Worm (Caenorhabditis elegans) whole organism, mixed stage, embryonic: ENCODE data around the gene tap-1.

Experiments used
- M03D4.4 ChIP-seq: sonication (generic microtip); optimal IDR thresholded peaks from 2 replicates; lab custom pipeline; 2017; ENCODE audit warnings: mild to moderate bottlenecking, missing genetic modification characterization, missing compliant biosample characterization
- bed-3 ChIP-seq: fragments of 200-800 bp; sonication (Bioruptor generic); optimal IDR thresholded peaks from 3 replicates; lab custom pipeline; 2018; ENCODE audit warnings: mild to moderate bottlenecking, missing genetic modification characterization, moderate library complexity, missing compliant biosample characterization
- blmp-1 ChIP-seq: fragments of 150-350 bp; optimal IDR thresholded peaks from 2 replicates; lab custom pipeline; 2014; ENCODE audit warnings: missing biosample characterization, missing genetic modification characterization
- ceh-39 ChIP-seq: fragments of 150-350 bp; optimal IDR thresholded peaks from 2 replicates; lab custom pipeline; 2014; ENCODE audit warnings: missing biosample characterization, missing genetic modification characterization
- ceh-43 ChIP-seq: fragments of 200-800 bp; sonication (Bioruptor generic); optimal IDR thresholded peaks from 2 replicates; lab custom pipeline; 2018; ENCODE audit warnings: mild to moderate bottlenecking, missing genetic modification characterization, moderate library complexity, missing compliant biosample characterization
- ceh-83 ChIP-seq: fragments of 200-800 bp; sonication (Bioruptor generic); optimal IDR thresholded peaks from 2 replicates; lab custom pipeline; 2018; ENCODE audit warnings: mild to moderate bottlenecking, missing genetic modification characterization, missing compliant biosample characterization
- ces-1 ChIP-seq: fragments of 150-350 bp; optimal IDR thresholded peaks from 2 replicates; lab custom pipeline; 2014; ENCODE audit warnings: missing biosample characterization, missing genetic modification reagents, missing genetic modification characterization
- cnd-1 ChIP-seq: fragments of 200-800 bp; sonication (Bioruptor generic); optimal IDR thresholded peaks from 2 replicates; lab custom pipeline; 2018; ENCODE audit warnings: mild to moderate bottlenecking, missing genetic modification characterization, missing compliant biosample characterization
- drap-1 ChIP-seq: fragments of 200-800 bp; sonication (Bioruptor generic); optimal IDR thresholded peaks from 3 replicates; lab custom pipeline; 2018; ENCODE audit warnings: mild to moderate bottlenecking, missing genetic modification characterization, missing compliant biosample characterization
- elt-1 ChIP-seq: sonication (generic microtip); optimal IDR thresholded peaks from 2 replicates; lab custom pipeline; 2017; ENCODE audit warnings: missing genetic modification characterization, mild to moderate bottlenecking, missing compliant biosample characterization, antibody characterized with exemption, moderate library complexity, borderline replicate concordance; ENCODE audit not compliant: insufficient read depth
- elt-3 ChIP-seq: fragments of 150-350 bp; optimal IDR thresholded peaks from 2 replicates; lab custom pipeline; 2014; ENCODE audit warnings: missing biosample characterization, missing genetic modification characterization
- flh-1 ChIP-seq: fragments of 200-800 bp; sonication (Bioruptor generic); optimal IDR thresholded peaks from 2 replicates; lab custom pipeline; 2018; ENCODE audit warnings: mild to moderate bottlenecking, missing genetic modification characterization, moderate library complexity, missing compliant biosample characterization
- ham-2 ChIP-seq: fragments of 200-800 bp; sonication (Bioruptor generic); optimal IDR thresholded peaks from 2 replicates; lab custom pipeline; 2018; ENCODE audit warnings: mild to moderate bottlenecking, missing genetic modification characterization, missing compliant biosample characterization
- hlh-1 ChIP-seq: fragments of 150-350 bp; optimal IDR thresholded peaks from 2 replicates; lab custom pipeline; 2014; ENCODE audit warnings: missing biosample characterization, missing genetic modification reagents, missing genetic modification characterization
- lin-13 ChIP-seq: fragments of 150-350 bp; optimal IDR thresholded peaks from 2 replicates; lab custom pipeline; 2014; ENCODE audit warnings: missing biosample characterization, missing genetic modification characterization
- lsy-2 ChIP-seq: fragments of 150-350 bp; optimal IDR thresholded peaks from 2 replicates; lab custom pipeline; 2014; ENCODE audit warnings: missing biosample characterization, missing genetic modification characterization
- mab-5 ChIP-seq: fragments of 150-350 bp; optimal IDR thresholded peaks from 2 replicates; lab custom pipeline; 2014; ENCODE audit warnings: missing biosample characterization, missing genetic modification characterization
- mep-1 ChIP-seq: fragments of 150-350 bp; optimal IDR thresholded peaks from 2 replicates; lab custom pipeline; 2017; ENCODE audit warnings: missing biosample characterization, missing genetic modification reagents, missing genetic modification characterization, inconsistent platforms
- mls-2 ChIP-seq: sonication (generic microtip); optimal IDR thresholded peaks from 2 replicates; lab custom pipeline; 2016; ENCODE audit warnings: mild to moderate bottlenecking, missing genetic modification characterization, moderate library complexity, missing compliant biosample characterization
- nhr-12 ChIP-seq: fragments of 150-350 bp; optimal IDR thresholded peaks from 2 replicates; lab custom pipeline; 2014; ENCODE audit warnings: missing biosample characterization, missing genetic modification characterization
- nhr-237 ChIP-seq: fragments of 150-350 bp; optimal IDR thresholded peaks from 2 replicates; lab custom pipeline; 2014; ENCODE audit warnings: missing biosample characterization, missing genetic modification characterization
- nhr-28 ChIP-seq: fragments of 150-350 bp; optimal IDR thresholded peaks from 2 replicates; lab custom pipeline; 2014; ENCODE audit warnings: missing biosample characterization, missing genetic modification characterization
- nhr-76 ChIP-seq: sonication (generic microtip); optimal IDR thresholded peaks from 2 replicates; lab custom pipeline; 2017; ENCODE audit warnings: missing biosample characterization, missing genetic modification characterization
- pha-4 ChIP-seq: fragments of 150-350 bp; optimal IDR thresholded peaks from 2 replicates; lab custom pipeline; 2018; ENCODE audit warnings: missing biosample characterization, missing genetic modification reagents, missing genetic modification characterization
- sem-2 ChIP-seq: fragments of 200-800 bp; sonication (Bioruptor generic); optimal IDR thresholded peaks from 2 replicates; lab custom pipeline; 2018; ENCODE audit warnings: mild to moderate bottlenecking, missing genetic modification characterization, missing compliant biosample characterization
- sptf-1 ChIP-seq: sonication (generic microtip); optimal IDR thresholded peaks from 2 replicates; lab custom pipeline; 2017; ENCODE audit warnings: mild to moderate bottlenecking, missing genetic modification characterization, moderate library complexity, missing compliant biosample characterization
- tbx-8 ChIP-seq: fragments of 200-800 bp; sonication (Bioruptor generic); optimal IDR thresholded peaks from 2 replicates; lab custom pipeline; 2018; ENCODE audit warnings: mild to moderate bottlenecking, missing genetic modification characterization, moderate library complexity, missing compliant biosample characterization
- unc-120 ChIP-seq: sonication (generic microtip); optimal IDR thresholded peaks from 2 replicates; lab custom pipeline; 2017; ENCODE audit warnings: missing genetic modification characterization, missing compliant biosample characterization; ENCODE audit not compliant: poor library complexity, severe bottlenecking
- unc-39 ChIP-seq: fragments of 150-350 bp; optimal IDR thresholded peaks from 2 replicates; lab custom pipeline; 2014; ENCODE audit warnings: missing biosample characterization, missing genetic modification characterization
- unc-62 ChIP-seq: fragments of 150-350 bp; optimal IDR thresholded peaks from 2 replicates; lab custom pipeline; 2014; ENCODE audit warnings: missing biosample characterization, missing genetic modification reagents, missing genetic modification characterization
- zip-8 ChIP-seq: fragments of 150-350 bp; optimal IDR thresholded peaks from 2 replicates; lab custom pipeline; 2014; ENCODE audit warnings: missing biosample characterization, missing genetic modification characterization
- ztf-11 ChIP-seq: fragments of 150-350 bp; optimal IDR thresholded peaks from 2 replicates; lab custom pipeline; 2014; ENCODE audit warnings: missing biosample characterization, missing genetic modification characterization

tap-1 gene

ce11 chrX:14549709-14550199 is 39.7 kb upstream of the tap-1 start, which contains the start of gene ram-5:
Gene ram-5, plus strand, starts transcription at chrX:14550149.
- no peak for TF ChIP-seq drap-1

- TF ChIP-seq sem-2 (GFP tag; lab: Kevin White, UChicago) (no peak), flh-1 (GFP tag; lab: Kevin White, UChicago) (no peak), mep-1 (no peak), bed-3 (GFP tag; lab: Kevin White, UChicago) (no peak)
These were observed 33.0 kb upstream of the tap-1 start for ce11 chrX:14556403-14556802.

- TF ChIP-seq ham-2 (GFP tag; lab: Kevin White, UChicago) (no peak), ceh-83 (GFP tag; lab: Kevin White, UChicago) (no peak), nhr-12 (tag; lab: Kevin White, UChicago) (no peak), unc-39 (tag; lab: Kevin White, UChicago) (no peak), sem-2 (GFP tag; lab: Kevin White, UChicago) (no peak), bed-3 (GFP tag; lab: Kevin White, UChicago) (no peak), lsy-2 (peak; percentile 26), sptf-1 (tag; lab: Kevin White, UChicago) (no peak), nhr-76 (tag; lab: Kevin White, UChicago) (no peak), pha-4 (tag; lab: Kevin White, UChicago) (no peak), mab-5 (tag; lab: Kevin White, UChicago) (no peak), ceh-39 (no peak), unc-120 (tag; lab: Kevin White, UChicago) (peak; percentile 62), flh-1 (GFP tag; lab: Kevin White, UChicago) (no peak), M03D4.4 (no peak), unc-62 (GFP tag; lab: Kevin White, UChicago) (peak; percentile 39), nhr-28 (no peak), ceh-43 (no peak), elt-3 (tag; lab: Kevin White, UChicago) (no peak), blmp-1 (tag; lab: Kevin White, UChicago) (no peak), elt-1 (no peak), hlh-1 (tag; lab: Kevin White, UChicago) (peak; percentile 39), tbx-8 (GFP tag; lab: Kevin White, UChicago) (no peak), lin-13 (tag; lab: Kevin White, UChicago) (no peak), drap-1 (no peak), nhr-237 (tag; lab: Kevin White, UChicago) (peak; percentile 62), mep-1 (no peak), zip-8 (tag; lab: Kevin White, UChicago) (no peak), ztf-11 (tag; lab: Kevin White, UChicago) (no peak), mls-2 (tag; lab: Kevin White, UChicago) (no peak), ces-1 (GFP tag; lab: Kevin White, UChicago) (peak; percentile 25), cnd-1 (tag; lab: Kevin White, UChicago) (no peak)
These were observed 32.0 kb upstream of the tap-1 start for ce11 chrX:14557352-14557935.

ce11 chrX:14557936-14558554 is 31.4 kb upstream of the tap-1 start, which contains the start of gene nhr-3:
Gene nhr-3, plus strand, starts transcription at chrX:14558504.
- peak; percentile 36 for TF ChIP-seq blmp-1 (tag; lab: Kevin White, UChicago)
- no peak for TF ChIP-seq sem-2 (GFP tag; lab: Kevin White, UChicago)
- TF ChIP-seq ham-2 (GFP tag; lab: Kevin White, UChicago), result no peak
- no peak for TF ChIP-seq nhr-76 (tag; lab: Kevin White, UChicago)
- TF ChIP-seq elt-3 (tag; lab: Kevin White, UChicago), result peak; percentile 36
- peak; percentile 82 for TF ChIP-seq elt-1
- TF ChIP-seq unc-62 (GFP tag; lab: Kevin White, UChicago), result peak; percentile 57
- TF ChIP-seq pha-4 (tag; lab: Kevin White, UChicago), result no peak
- no peak for TF ChIP-seq bed-3 (GFP tag; lab: Kevin White, UChicago)
- no peak for TF ChIP-seq nhr-28
- TF ChIP-seq ztf-11 (tag; lab: Kevin White, UChicago), result no peak
